Worm (Caenorhabditis elegans): ENCODE data around the gene madf-9.

DNA sequence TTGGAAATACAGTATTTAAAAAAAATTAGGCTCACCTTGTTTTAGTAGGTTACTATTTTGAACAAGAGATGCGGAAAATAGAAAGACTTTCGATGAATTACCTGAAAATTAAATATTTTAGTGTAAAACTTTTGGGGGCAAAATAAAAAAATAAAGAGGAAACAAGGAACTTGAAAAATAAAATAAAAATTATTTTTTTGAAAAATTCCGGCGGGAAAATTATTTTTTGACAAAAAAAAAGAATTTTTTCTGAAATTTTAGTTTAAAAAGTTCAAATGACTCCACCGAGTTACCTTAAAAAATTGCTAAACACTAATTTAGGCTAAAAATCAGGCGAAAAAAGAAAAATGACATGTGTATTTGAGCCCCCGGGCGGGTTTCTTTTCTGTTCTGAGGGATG lies 12.3 kb upstream of the madf-9 start, which contains the start of the genes cha-1 and unc-17:
- TF ChIP-seq elt-3 (tag; optimal IDR thresholded peaks at IDR 0.05) (no peak), flh-1 (GFP tag; optimal IDR thresholded peaks at IDR 0.05) (no peak), bed-3 (GFP tag; optimal IDR thresholded peaks at IDR 0.05) (no peak), nhr-2 (tag; optimal IDR thresholded peaks at IDR 0.05) (no peak), nhr-28 (tag; optimal IDR thresholded peaks at IDR 0.05) (no peak), ztf-11 (tag; optimal IDR thresholded peaks at IDR 0.05) (no peak), nhr-237 (tag; optimal IDR thresholded peaks at IDR 0.05) (no peak), lin-13 (tag; optimal IDR thresholded peaks at IDR 0.05) (no peak), nhr-76 (tag; optimal IDR thresholded peaks at IDR 0.05) (no peak), unc-120 (tag; optimal IDR thresholded peaks at IDR 0.05; ENCODE audit: poor library complexity, severe bottlenecking) (no peak), blmp-1 (tag; optimal IDR thresholded peaks at IDR 0.05) (no peak)

All from whole organism, mixed stage, embryonic.